Worm (Caenorhabditis elegans) whole organism, midembryonic: ENCODE results near the gene ule-5.

ENCODE experiments used
- T22C8.4 ChIP-seq: fragments of 200-800 bp; sonication (Bioruptor generic); IDR thresholded peaks from 2 replicates; pipeline ENCODE4 v1.3.6; 2022; ENCODE audit warnings: missing genetic modification characterization, missing compliant biosample characterization
- cog-1 ChIP-seq: sonication (generic microtip); optimal IDR thresholded peaks from 2 replicates; lab custom pipeline; 2016; ENCODE audit warnings: missing genetic modification characterization, missing compliant biosample characterization
- flt-1 ChIP-seq: fragments of 200-800 bp; sonication (Bioruptor generic); IDR thresholded peaks from 2 replicates; pipeline ENCODE4 v1.3.6; 2022; ENCODE audit warnings: missing genetic modification characterization, missing compliant biosample characterization
- klf-2 ChIP-seq: fragments of 200-800 bp; sonication (Bioruptor generic); conservative IDR thresholded peaks from 2 replicates; pipeline ENCODE4 v1.3.6; 2022; ENCODE audit warnings: missing genetic modification reagents, missing genetic modification characterization, missing compliant biosample characterization
- med-1 ChIP-seq: sonication (generic microtip); optimal IDR thresholded peaks from 2 replicates; lab custom pipeline; 2017; ENCODE audit warnings: missing genetic modification characterization, mild to moderate bottlenecking, missing compliant biosample characterization, antibody characterized with exemption, missing genetic modification reagents; ENCODE audit not compliant: insufficient read depth
- ref-1 ChIP-seq: fragments of 200-800 bp; sonication (Bioruptor generic); conservative IDR thresholded peaks from 2 replicates; pipeline ENCODE4 v1.3.6; 2022; ENCODE audit warnings: missing genetic modification reagents, missing genetic modification characterization, missing compliant biosample characterization
- tab-1 ChIP-seq: fragments of 200-800 bp; sonication (Bioruptor generic); IDR thresholded peaks from 2 replicates; pipeline ENCODE4 v1.3.6; 2022; ENCODE audit warnings: missing genetic modification characterization, missing compliant biosample characterization
- ztf-23 ChIP-seq: fragments of 200-800 bp; sonication (Bioruptor generic); IDR thresholded peaks from 2 replicates; pipeline ENCODE4 v1.3.6; 2022; ENCODE audit warnings: missing genetic modification reagents, missing genetic modification characterization, missing compliant biosample characterization
- ztf-29 ChIP-seq: fragments of 200-800 bp; sonication (Bioruptor generic); IDR thresholded peaks from 2 replicates; pipeline ENCODE4 v1.3.6; 2022; ENCODE audit warnings: missing genetic modification reagents, missing genetic modification characterization, missing compliant biosample characterization

The ule-5 gene

DNA sequence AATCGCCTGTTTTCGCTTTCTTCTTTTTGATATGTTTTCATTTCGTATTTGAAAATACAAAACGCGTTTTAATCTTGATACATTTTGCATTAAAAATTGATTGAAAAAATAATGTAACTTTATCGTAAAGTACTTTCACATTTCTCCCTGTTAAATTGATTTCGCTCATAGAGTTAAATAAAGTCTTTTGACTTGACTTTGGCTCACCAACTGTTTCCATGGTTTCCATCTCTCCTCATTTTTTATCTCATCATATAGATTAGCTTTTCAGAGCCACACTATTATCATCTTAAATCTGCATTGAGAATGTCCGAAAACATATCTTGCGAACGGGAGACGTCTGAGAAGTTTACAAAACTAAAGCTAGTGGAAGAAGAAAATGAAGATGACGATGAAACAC is 19.6 kb upstream of the ule-5 start, which contains the start of gene F54F7.10:
Gene F54F7.10, plus strand, starts transcription at position 301 of the 400 bp plus-strand sequence.
- TF ChIP-seq flt-1 = no peak
- TF ChIP-seq ztf-23 (GFP tag; lab: Robert Waterston, UW) = no peak
- no peak for TF ChIP-seq T22C8.4 (GFP tag; lab: Robert Waterston, UW)
- no peak for TF ChIP-seq ztf-29 (GFP tag; lab: Robert Waterston, UW)
- no peak for TF ChIP-seq cog-1 (tag; lab: Kevin White, UChicago)
- TF ChIP-seq med-1 = no peak
- TF ChIP-seq tab-1 (GFP tag; lab: Robert Waterston, UW) = no peak
- no peak for TF ChIP-seq klf-2 (GFP tag; lab: Robert Waterston, UW)
- no peak for TF ChIP-seq ref-1 (GFP tag; lab: Robert Waterston, UW)

DNA sequence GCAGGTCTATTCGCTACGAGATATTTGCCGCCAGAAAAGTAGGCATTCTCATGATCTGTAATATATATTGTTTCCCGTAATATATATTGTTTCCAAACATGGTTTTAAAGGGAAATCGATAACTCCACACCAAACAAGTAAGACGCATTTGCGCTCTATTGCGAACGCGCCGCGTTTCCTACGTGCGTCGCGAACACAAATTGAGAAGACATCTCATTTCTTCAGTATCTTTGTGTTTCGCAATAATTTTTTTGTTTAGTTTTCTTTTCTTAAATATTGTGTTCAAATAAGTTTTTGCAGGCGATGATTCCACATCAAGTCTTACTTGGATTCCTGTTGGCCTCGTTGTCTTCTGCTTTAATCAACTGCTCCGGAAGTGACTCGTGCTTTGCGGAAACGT is 17.8 kb upstream of the ule-5 start, which contains the start of gene F54F7.6:
Gene F54F7.6, plus strand, starts transcription at position 301 of the 400 bp plus-strand sequence.
- no peak for TF ChIP-seq ztf-23 (GFP tag; lab: Robert Waterston, UW)
- TF ChIP-seq ref-1 (GFP tag; lab: Robert Waterston, UW) = no peak
- TF ChIP-seq flt-1 = no peak
- no peak for TF ChIP-seq klf-2 (GFP tag; lab: Robert Waterston, UW)
- no peak for TF ChIP-seq T22C8.4 (GFP tag; lab: Robert Waterston, UW)
- no peak for TF ChIP-seq med-1
- no peak for TF ChIP-seq tab-1 (GFP tag; lab: Robert Waterston, UW)

DNA sequence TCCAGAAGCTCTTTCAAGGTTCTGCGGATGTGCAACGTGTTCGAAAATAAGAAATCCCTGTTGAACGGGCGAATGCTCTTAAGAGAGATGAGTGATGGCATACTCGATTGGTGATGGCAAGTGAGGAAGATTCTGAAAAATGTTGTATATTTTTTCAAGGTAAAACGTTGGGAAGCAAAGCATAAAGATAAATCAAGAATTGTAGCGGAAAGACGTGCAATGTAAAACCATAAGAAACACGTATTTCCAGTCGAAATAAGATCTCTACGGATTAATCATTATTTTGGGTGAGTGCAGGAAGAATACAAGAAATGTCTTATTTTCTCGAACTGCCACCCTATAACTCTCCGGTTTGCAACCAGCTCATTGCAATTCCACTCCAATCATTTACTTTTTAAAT is 13.7 kb upstream of the ule-5 start, which contains the start of gene dot-1.2:
Gene dot-1.2, minus strand, starts transcription at position 101 of the 400 bp plus-strand sequence.
- TF ChIP-seq tab-1 (GFP tag; lab: Robert Waterston, UW) = no peak
- no peak for TF ChIP-seq cog-1 (tag; lab: Kevin White, UChicago)
- no peak for TF ChIP-seq flt-1

DNA sequence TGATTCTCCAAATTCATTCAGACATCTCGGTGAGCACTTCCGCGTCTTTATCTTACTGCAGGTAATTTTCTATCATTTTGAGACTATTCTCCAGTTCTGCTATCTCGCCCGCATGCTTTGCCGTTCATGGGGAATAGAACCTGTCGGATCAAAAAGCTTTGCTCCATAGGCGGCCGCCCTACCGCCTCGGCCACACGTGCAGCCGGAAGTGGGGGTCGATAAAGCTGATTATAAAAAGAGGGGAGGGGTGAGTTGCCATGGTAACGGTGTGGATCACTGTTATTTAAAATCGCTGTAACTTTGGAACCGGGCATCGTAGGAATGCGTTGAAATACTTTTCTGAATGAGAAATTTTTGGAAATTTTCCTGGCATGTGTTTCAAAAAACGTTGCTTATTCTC is 12.5 kb upstream of the ule-5 start:
- TF ChIP-seq cog-1 (tag; lab: Kevin White, UChicago) (no peak), med-1 (no peak), ztf-29 (GFP tag; lab: Robert Waterston, UW) (no peak), T22C8.4 (GFP tag; lab: Robert Waterston, UW) (no peak), klf-2 (GFP tag; lab: Robert Waterston, UW) (no peak), flt-1 (no peak), ref-1 (GFP tag; lab: Robert Waterston, UW) (no peak), ztf-23 (GFP tag; lab: Robert Waterston, UW) (no peak), tab-1 (GFP tag; lab: Robert Waterston, UW) (no peak)

DNA sequence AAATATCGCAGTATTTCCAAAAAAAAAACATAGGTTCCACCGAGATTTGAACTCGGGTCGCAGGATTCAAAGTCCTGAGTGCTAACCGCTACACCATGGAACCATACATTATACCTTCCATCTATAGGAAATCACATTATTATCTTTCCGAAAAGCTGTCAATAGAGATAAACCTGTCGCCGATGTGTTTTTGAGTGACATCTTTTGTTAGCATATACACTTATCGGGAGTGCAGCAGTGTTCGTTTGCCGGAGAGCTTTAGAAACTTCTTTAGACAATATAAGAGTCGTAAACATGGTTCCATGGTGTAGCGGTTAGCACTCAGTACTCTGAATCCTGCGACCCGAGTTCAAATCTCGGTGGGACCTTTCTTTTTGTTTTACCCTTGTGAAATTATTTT is 10.7 kb upstream of the ule-5 start:
- TF ChIP-seq ztf-23 (GFP tag; lab: Robert Waterston, UW) (no peak), med-1 (no peak), ref-1 (GFP tag; lab: Robert Waterston, UW) (no peak), ztf-29 (GFP tag; lab: Robert Waterston, UW) (no peak)

DNA sequence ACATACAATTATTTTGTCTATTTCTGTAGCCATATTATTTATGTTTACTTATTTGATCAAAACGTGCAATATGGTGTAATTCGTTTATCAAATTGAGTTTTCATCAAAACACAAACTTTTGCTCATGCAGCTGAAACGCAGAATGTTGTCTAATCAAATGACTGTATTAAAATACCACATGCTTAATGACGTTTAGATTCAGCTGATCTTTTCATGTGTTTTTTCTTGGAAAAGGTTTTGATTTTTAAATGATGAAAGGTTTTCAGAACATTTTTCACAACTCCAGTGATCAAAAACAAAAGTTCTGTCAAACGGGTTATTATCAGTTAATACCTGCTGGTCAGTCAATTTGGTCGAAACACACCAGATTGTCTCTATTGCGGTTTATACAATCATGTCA is 7.7 kb upstream of the ule-5 start, which contains the start of gene Y62H9A.1:
Gene Y62H9A.1, plus strand, starts transcription at position 282 of the 400 bp plus-strand sequence.
- TF ChIP-seq ztf-29 (GFP tag; lab: Robert Waterston, UW) = no peak
- no peak for TF ChIP-seq cog-1 (tag; lab: Kevin White, UChicago)
- TF ChIP-seq T22C8.4 (GFP tag; lab: Robert Waterston, UW) = no peak
- no peak for TF ChIP-seq tab-1 (GFP tag; lab: Robert Waterston, UW)
- no peak for TF ChIP-seq flt-1
- TF ChIP-seq klf-2 (GFP tag; lab: Robert Waterston, UW) = no peak
- no peak for TF ChIP-seq ztf-23 (GFP tag; lab: Robert Waterston, UW)
- no peak for TF ChIP-seq med-1
- no peak for TF ChIP-seq ref-1 (GFP tag; lab: Robert Waterston, UW)

DNA sequence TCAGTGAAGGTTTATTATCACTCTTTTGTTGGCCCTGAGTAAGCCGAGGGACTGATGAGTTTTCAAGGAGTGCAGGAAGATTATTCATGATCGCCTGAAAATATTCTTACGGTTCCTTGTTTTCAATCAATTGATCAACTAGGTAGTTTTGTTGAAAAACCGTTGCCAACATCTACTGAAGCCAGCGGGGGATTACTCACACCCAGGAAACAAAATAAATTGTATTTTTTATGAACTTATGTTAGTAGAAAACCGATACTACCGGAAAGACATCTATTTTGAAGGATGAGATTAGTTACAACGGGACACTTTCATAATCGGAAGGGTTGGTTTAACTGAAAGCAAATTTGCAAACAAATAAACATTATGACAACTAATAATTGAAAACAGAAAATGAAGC is 4.8 kb upstream of the ule-5 start, which contains the start of gene Y62H9A.2:
Gene Y62H9A.2, minus strand, starts transcription at position 101 of the 400 bp plus-strand sequence.
- TF ChIP-seq med-1 (no peak), ztf-29 (GFP tag; lab: Robert Waterston, UW) (no peak), klf-2 (GFP tag; lab: Robert Waterston, UW) (no peak)

DNA sequence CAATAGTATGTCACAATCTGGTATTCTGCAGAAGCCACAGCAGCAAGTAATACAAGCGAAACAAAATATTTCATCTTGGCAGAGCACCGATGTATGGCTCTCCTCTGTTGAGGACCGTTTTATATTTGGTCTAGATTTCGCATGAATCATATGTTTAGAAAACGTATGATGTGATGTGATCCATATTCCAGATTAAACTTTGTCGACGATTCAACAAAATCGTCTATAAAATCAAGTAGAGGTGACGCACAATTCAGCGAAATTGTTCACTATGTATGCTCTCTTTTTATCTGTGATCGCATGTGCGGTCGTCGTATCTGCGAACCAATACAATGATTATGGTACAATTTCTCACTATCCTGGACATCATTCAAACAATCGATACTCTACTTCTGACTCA is 3.1 kb upstream of the ule-5 start, which contains the start of the genes Y62H9A.3 and Y62H9A.4:
Gene Y62H9A.3, minus strand, starts transcription at position 101 of the 400 bp plus-strand sequence.
Gene Y62H9A.4, plus strand, starts transcription at position 256 of the 400 bp plus-strand sequence.
- TF ChIP-seq flt-1 (no peak), med-1 (no peak), klf-2 (GFP tag; lab: Robert Waterston, UW) (no peak), cog-1 (tag; lab: Kevin White, UChicago) (no peak), ref-1 (GFP tag; lab: Robert Waterston, UW) (no peak), T22C8.4 (GFP tag; lab: Robert Waterston, UW) (no peak), ztf-29 (GFP tag; lab: Robert Waterston, UW) (no peak), ztf-23 (GFP tag; lab: Robert Waterston, UW) (no peak), tab-1 (GFP tag; lab: Robert Waterston, UW) (no peak)

DNA sequence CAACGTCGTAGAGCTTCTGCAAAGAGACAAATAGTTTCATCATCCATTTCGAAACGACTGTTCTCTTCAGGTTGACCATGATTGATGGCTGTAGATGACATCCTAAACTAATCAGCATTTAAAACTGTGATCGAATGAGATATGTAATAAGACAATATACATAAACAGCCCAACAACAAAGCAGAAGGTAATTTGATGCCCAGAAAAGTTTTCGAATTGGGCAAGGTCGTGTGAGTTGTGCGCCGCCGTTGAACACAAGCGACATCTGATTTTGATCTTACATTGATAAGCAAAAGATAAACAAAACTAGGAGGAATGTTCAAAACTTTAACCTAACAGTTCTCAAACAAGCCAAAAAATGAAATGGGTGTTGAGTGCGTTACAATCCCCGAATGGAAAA is 2.6 kb downstream of the ule-5 start, which contains the start of gene Y62H9A.7:
Gene Y62H9A.7, minus strand, starts transcription at position 101 of the 400 bp plus-strand sequence.
- TF ChIP-seq ztf-29 (GFP tag; lab: Robert Waterston, UW) = no peak
- TF ChIP-seq cog-1 (tag; lab: Kevin White, UChicago) = no peak

DNA sequence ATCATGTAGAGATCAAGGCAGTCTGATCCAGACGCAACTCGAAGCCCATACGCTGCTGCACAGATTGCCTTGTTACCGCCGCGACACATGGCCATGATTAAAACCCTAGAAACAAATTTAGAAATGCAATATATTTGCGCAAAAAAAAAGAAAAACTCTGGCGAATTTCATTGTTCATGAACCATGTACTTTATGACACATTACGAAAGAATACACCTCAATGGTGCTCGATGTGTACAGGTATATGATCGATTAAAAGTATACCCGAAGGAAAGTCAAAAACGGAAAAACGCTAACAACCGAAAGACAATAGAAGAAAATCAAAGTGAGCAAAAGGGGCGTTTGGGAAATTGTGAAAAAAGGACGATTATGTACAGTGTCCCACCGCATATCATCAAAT is 9.4 kb downstream of the ule-5 start, which contains the start of gene Y62H9A.8:
Gene Y62H9A.8, minus strand, starts transcription at position 101 of the 400 bp plus-strand sequence.
- TF ChIP-seq med-1 = no peak
- no peak for TF ChIP-seq ztf-29 (GFP tag; lab: Robert Waterston, UW)

DNA sequence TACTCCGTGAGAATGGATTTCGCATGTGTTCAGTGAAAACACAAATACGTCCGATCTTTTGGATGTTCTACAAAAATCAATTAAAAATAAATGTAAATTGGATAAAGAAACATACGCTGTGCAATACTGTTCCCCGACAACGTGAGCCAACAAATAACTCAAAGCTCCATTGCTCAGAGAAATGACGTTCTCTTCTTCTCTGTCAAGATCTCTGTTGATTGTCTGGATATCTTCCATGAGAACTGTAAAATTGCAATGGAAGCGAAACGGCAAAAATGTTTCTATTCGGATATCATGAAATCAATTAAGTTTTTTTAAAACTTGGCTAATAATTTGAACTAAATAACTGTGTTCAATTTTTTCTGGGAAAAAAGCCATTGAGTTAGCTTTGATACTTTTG is 13.8 kb downstream of the ule-5 start:
- TF ChIP-seq ref-1 (GFP tag; lab: Robert Waterston, UW) (no peak), ztf-29 (GFP tag; lab: Robert Waterston, UW) (no peak), med-1 (no peak), flt-1 (no peak), ztf-23 (GFP tag; lab: Robert Waterston, UW) (no peak), tab-1 (GFP tag; lab: Robert Waterston, UW) (no peak), cog-1 (tag; lab: Kevin White, UChicago) (no peak), klf-2 (GFP tag; lab: Robert Waterston, UW) (no peak), T22C8.4 (GFP tag; lab: Robert Waterston, UW) (no peak)
